Fruit fly (Drosophila melanogaster): ENCODE data around the gene SP1029.

SP1029 gene

DNA sequence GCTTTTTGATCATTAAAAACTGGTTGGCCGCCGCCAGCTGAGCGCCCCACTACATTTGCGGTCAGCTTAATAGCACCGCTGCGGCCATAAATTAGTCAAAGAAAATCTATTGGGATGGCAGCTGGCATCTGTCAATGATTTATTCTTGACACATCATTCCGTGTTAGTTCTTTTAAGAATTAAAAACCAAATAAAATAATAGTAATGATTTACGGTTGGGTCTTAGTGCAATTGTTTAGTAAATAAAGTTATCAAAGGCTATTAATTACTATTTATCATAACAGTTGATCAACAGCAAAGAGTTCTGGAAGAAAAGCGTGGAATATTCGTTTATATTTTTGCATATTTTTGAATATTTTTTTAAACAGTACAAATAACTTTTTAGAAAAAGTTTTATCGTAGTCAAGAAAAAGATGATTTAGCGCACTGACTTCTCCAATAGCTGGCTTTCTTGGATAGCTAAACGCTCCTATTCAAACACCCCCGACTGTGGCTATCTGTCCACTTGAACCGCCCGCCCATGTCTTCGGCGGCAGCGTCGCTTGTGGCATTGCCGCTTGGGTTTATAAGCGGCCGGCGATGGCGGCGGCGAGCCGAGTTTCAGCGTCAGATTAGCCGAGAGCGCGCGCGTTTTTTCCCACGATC lies 53.2 kb downstream of the SP1029 start, which contains the start of gene CG14515:
CG14515 (plus strand) TSS at position 590 of the 645 bp plus-strand sequence.
- TF ChIP-seq Med (GFP tag) (peak; percentile 40), D (optimal IDR thresholded peaks at IDR 0.05) (no peak), D (GFP tag; optimal IDR thresholded peaks at IDR 0.05) (peak; percentile 21), CG12236 (GFP tag; optimal IDR thresholded peaks at IDR 0.05) (no peak), CG9437 (GFP tag; optimal IDR thresholded peaks at IDR 0.05) (peak; percentile 7), CG11695 (GFP tag; IDR thresholded peaks at IDR 0.05) (0 out of 3 replicates have a peak, but pooled peaks have one; percentile 12), Abd-B (GFP tag; optimal IDR thresholded peaks at IDR 0.05) (peak; percentile 7), CG2678 (tag; optimal IDR thresholded peaks at IDR 0.05) (peak; percentile 20), Myb (GFP tag; optimal IDR thresholded peaks at IDR 0.05) (no peak), Eip74EF (GFP tag; optimal IDR thresholded peaks at IDR 0.05) (peak in 1 of 2 experiments; percentile 26), CG18262 (tag; optimal IDR thresholded peaks at IDR 0.05) (peak; percentile 47), CG14441 (GFP tag; IDR thresholded peaks at IDR 0.05) (0 out of 2 replicates have a peak, but pooled peaks have one; percentile 4), CG34224 (GFP tag; IDR thresholded peaks at IDR 0.05; ENCODE audit: partially characterized antibody) (no peak), Ets65A (GFP tag) (peak; percentile 53), Ravus (GFP tag; IDR thresholded peaks at IDR 0.05) (no peak), CG10979 (tag; optimal IDR thresholded peaks at IDR 0.05) (peak; percentile 3), ato (GFP tag; IDR thresholded peaks at IDR 0.05; ENCODE audit: partially characterized antibody) (no peak), CoRest (tag; optimal IDR thresholded peaks at IDR 0.05) (peak; percentile 11), CG4424 (GFP tag; optimal IDR thresholded peaks at IDR 0.05) (peak; percentile 21), CG7556 (GFP tag; optimal IDR thresholded peaks at IDR 0.05) (peak; percentile 39), Nf-YB (GFP tag; optimal IDR thresholded peaks at IDR 0.05) (no peak), CG17328 (GFP tag; IDR thresholded peaks at IDR 0.05) (0 out of 2 replicates have a peak, but pooled peaks have one; percentile 28), gem (tag; optimal IDR thresholded peaks at IDR 0.05) (peak; percentile 38), dmrt99B (tag; optimal IDR thresholded peaks at IDR 0.05) (peak; percentile 49), CG17802 (tag; optimal IDR thresholded peaks at IDR 0.05) (no peak), nmo (GFP tag; optimal IDR thresholded peaks at IDR 0.05) (peak; percentile 59), CG31441 (GFP tag; IDR thresholded peaks at IDR 0.05) (peak; percentile 39; the same call in 1 of the 2 replicates), CG11504 (tag; optimal IDR thresholded peaks at IDR 0.05) (peak; percentile 56), CG2712 (tag; optimal IDR thresholded peaks at IDR 0.05) (peak; percentile 17), row (GFP tag; IDR thresholded peaks at IDR 0.05) (0 out of 3 replicates have a peak, but pooled peaks have one; percentile 39), sens (GFP tag) (peak; percentile 76), lmd (GFP tag; IDR thresholded peaks at IDR 0.05) (peak; percentile 13; the same call in 1 of the 2 replicates), dysf (GFP tag; IDR thresholded peaks at IDR 0.05) (0 out of 3 replicates have a peak, but pooled peaks have one; percentile 30), phol (tag; optimal IDR thresholded peaks at IDR 0.05) (peak; percentile 27), Oli (tag; optimal IDR thresholded peaks at IDR 0.05) (peak; percentile 13), ase (GFP tag; IDR thresholded peaks at IDR 0.05) (0 out of 3 replicates have a peak, but pooled peaks have one; percentile 16), CG17361 (GFP tag; IDR thresholded peaks at IDR 0.05) (peak; percentile 44; the same call in 2 of the 3 replicates), Sox100B (GFP tag; optimal IDR thresholded peaks at IDR 0.05) (peak; percentile 47), unc-4 (GFP tag; IDR thresholded peaks at IDR 0.05; ENCODE audit: partially characterized antibody) (no peak), Dref (GFP tag; IDR thresholded peaks at IDR 0.05) (no peak), CG7839 (tag; optimal IDR thresholded peaks at IDR 0.05) (peak; percentile 18)
